Fruit fly (Drosophila melanogaster) Kc167 (cell line): ENCODE measurements around the gene Bx.

Experiments
- Myc ChIP-seq: fragments of >200 bp; optimal IDR thresholded peaks from 2 replicates; lab custom pipeline; 2017; ENCODE audit warnings: missing external identifiers
- Sin3A ChIP-seq: fragments of >200 bp; optimal IDR thresholded peaks from 2 replicates; lab custom pipeline; 2018; ENCODE audit warnings: missing external identifiers
- h ChIP-seq: fragments of >200 bp; optimal IDR thresholded peaks from 3 replicates; lab custom pipeline; 2018; ENCODE audit warnings: missing external identifiers
- insv ChIP-seq: fragments of >200 bp; optimal IDR thresholded peaks from 3 replicates; lab custom pipeline; 2018; ENCODE audit warnings: missing external identifiers
- psq ChIP-seq: fragments of >200 bp; optimal IDR thresholded peaks from 2 replicates; lab custom pipeline; 2017; ENCODE audit warnings: missing external identifiers
- ttk ChIP-seq: sonication (Bioruptor generic); optimal IDR thresholded peaks from 2 replicates; lab custom pipeline; 2017; ENCODE audit warnings: missing external identifiers

DNA sequence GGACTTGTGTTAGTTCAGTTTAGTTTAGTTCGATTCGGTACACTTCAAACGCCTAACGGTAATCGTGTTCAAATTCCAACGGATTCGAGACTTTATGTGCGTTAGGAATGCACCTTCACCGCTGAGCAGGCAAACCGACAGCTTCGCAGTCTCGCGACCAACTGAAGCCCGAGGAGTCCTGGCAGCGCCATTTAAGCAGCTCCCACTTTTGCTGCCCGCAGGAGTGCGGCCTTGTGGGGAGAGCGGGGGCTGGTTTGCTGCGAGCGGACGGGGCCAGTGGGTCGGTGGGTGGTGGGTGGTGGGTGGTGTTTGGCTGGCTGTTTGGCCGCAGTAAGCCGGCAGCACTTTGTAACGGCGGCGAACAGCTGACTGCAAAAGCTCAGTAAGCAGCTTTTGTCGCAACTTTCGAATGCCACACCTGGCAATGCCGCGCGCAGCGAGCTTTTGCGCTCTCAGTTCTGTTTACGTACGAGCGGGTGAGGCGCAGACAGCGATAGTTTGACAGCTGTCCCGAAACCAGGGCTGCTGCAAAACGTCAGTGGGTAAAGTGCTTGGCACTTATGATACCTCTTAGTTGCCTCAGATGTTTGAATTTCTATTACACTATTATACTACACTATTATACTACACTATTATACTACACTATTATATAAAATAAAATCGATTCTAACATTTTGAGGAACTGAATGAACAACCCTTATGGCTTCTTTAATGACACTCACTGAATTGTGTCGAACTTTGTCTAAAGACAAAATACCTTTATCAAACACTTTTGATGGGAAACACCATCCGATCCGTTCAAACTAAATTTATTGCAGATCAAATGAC lies 35.7 kb upstream of the Bx start, which contains the start of gene CG32547:
- no peak for TF ChIP-seq ttk (lab: Kevin White, UChicago)
- TF ChIP-seq psq (lab: Kevin White, UChicago) = peak; percentile 99
- no peak for TF ChIP-seq insv (lab: Kevin White, UChicago)
- no peak for TF ChIP-seq h (lab: Kevin White, UChicago)
- no peak for TF ChIP-seq Myc
- TF ChIP-seq Sin3A (lab: Kevin White, UChicago) = no peak
